Worm (Caenorhabditis elegans): Measurements from ENCODE around the gene Y38C1AA.19.

Gene Y38C1AA.19

DNA sequence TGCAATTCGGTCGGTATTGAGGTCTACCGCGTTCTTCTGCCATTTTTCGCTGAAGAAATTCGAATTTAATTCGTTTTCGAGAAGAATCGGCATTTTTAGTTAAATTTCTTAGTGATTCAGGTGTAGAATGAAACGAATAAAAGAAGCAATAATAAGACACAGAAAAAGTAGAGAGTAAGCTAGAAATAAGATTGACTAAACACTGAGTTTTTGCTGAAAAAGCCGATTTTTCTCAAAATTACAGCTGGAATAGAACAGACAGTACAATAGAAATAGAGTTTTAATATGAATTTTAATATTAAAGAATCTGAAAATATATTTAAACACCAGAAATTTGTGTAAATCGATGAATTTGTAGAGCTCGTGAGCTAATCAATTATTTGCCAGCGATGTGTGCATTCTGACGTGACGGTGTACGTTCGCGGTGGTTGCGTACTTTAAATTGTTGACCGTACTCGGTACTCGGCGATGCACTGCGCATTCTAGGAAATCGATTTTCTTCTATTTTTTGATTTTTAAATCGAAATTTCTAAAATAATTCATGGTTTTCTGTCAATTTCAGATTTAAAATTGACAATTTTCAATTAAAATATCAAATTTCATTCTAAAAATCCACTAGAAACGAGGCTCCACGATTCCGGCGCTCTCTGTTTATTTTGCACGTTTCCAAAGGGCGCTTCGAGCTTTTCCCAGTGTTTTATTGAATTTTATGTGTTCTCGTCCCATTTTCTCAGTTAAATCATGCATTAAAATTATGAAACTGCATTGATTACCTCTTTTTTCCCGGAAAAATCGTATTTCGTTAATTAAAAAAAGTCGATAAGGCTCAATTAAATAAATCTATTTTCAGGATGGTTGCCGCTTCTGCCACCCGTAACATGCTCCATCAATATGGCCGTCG, 33.8 kb upstream of the Y38C1AA.19 start, which contains the start of the genes grld-1 and cox-6C (continued):
- peak; percentile 38 for TF ChIP-seq skn-1 (tag; optimal IDR thresholded peaks at IDR 0.05)
- no peak for TF ChIP-seq zip-4 (GFP tag; optimal IDR thresholded peaks at IDR 0.05)
- peak; percentile 94 to 98 for TF ChIP-seq lsy-2 (tag; optimal IDR thresholded peaks at IDR 0.05)
- TF ChIP-seq snu-23 (GFP tag; optimal IDR thresholded peaks at IDR 0.05), result peak; percentile 83
- no peak for TF ChIP-seq alr-1 (tag; optimal IDR thresholded peaks at IDR 0.05; ENCODE audit: borderline replicate concordance)
- peak; percentile 86 for TF ChIP-seq F16B12.6 (tag; optimal IDR thresholded peaks at IDR 0.05)
- no peak for TF ChIP-seq ztf-4 (tag; optimal IDR thresholded peaks at IDR 0.05)
- TF ChIP-seq irx-1 (tag; optimal IDR thresholded peaks at IDR 0.05), result peak; percentile 48
- peak; percentile 26 for TF ChIP-seq aly-2 (tag; optimal IDR thresholded peaks at IDR 0.05)
- TF ChIP-seq snpc-4 (tag; optimal IDR thresholded peaks at IDR 0.05), result no peak
- TF ChIP-seq elt-3 (tag; optimal IDR thresholded peaks at IDR 0.05), result no peak
- no peak for TF ChIP-seq sox-4 (tag; optimal IDR thresholded peaks at IDR 0.05)
- TF ChIP-seq egl-13 (tag; optimal IDR thresholded peaks at IDR 0.05), result peak; percentile 19
- TF ChIP-seq vab-15 (tag; optimal IDR thresholded peaks at IDR 0.05), result no peak
- no peak for TF ChIP-seq pag-3 (tag; optimal IDR thresholded peaks at IDR 0.05; ENCODE audit: borderline replicate concordance, insufficient read depth)
- TF ChIP-seq fkh-4 (tag; optimal IDR thresholded peaks at IDR 0.05; ENCODE audit: borderline replicate concordance), result no peak
- TF ChIP-seq pax-3 (tag; optimal IDR thresholded peaks at IDR 0.05), result no peak
- TF ChIP-seq pqm-1 (tag; optimal IDR thresholded peaks at IDR 0.05), result no peak
- TF ChIP-seq Y116A8C.19 (tag; optimal IDR thresholded peaks at IDR 0.05; ENCODE audit: borderline replicate concordance), result no peak
- TF ChIP-seq tbx-2 (tag; optimal IDR thresholded peaks at IDR 0.05), result peak; percentile 67
- TF ChIP-seq ztf-11 (tag; optimal IDR thresholded peaks at IDR 0.05), result peak in 1 of 2 experiments; percentile 6
- TF ChIP-seq nhr-237 (tag; optimal IDR thresholded peaks at IDR 0.05), result no peak
- no peak for TF ChIP-seq nhr-76 (tag; optimal IDR thresholded peaks at IDR 0.05)
- TF ChIP-seq ceh-90 (tag; optimal IDR thresholded peaks at IDR 0.05), result no peak
- no peak for TF ChIP-seq C04F5.9 (tag; optimal IDR thresholded peaks at IDR 0.05)
- TF ChIP-seq lin-35 (GFP tag; optimal IDR thresholded peaks at IDR 0.05), result peak; percentile 66 to 71
- no peak for TF ChIP-seq sup-37 (GFP tag; optimal IDR thresholded peaks at IDR 0.05)
- TF ChIP-seq mep-1 (tag; optimal IDR thresholded peaks at IDR 0.05), result peak; percentile 60
- no peak for TF ChIP-seq hlh-17 (GFP tag; optimal IDR thresholded peaks at IDR 0.05; ENCODE audit: borderline replicate concordance)
- TF ChIP-seq egl-27 (tag; optimal IDR thresholded peaks at IDR 0.05), result no peak
- TF ChIP-seq nhr-77 (tag; optimal IDR thresholded peaks at IDR 0.05), result peak; percentile 41
- no peak for TF ChIP-seq sptf-1 (tag; optimal IDR thresholded peaks at IDR 0.05)
- peak in 1 of 2 experiments; percentile 52 for TF ChIP-seq mdl-1 (tag; optimal IDR thresholded peaks at IDR 0.05)
- TF ChIP-seq unc-86 (tag; optimal IDR thresholded peaks at IDR 0.05), result peak; percentile 75
- TF ChIP-seq jun-1 (tag; optimal IDR thresholded peaks at IDR 0.05), result peak; percentile 7
- no peak for TF ChIP-seq lir-3 (tag; optimal IDR thresholded peaks at IDR 0.05; ENCODE audit: poor library complexity)
- peak; percentile 46 to 70 (median 54) for TF ChIP-seq dpl-1 (GFP tag; optimal IDR thresholded peaks at IDR 0.05)
- TF ChIP-seq rnt-1 (tag; optimal IDR thresholded peaks at IDR 0.05), result peak; percentile 45
- TF ChIP-seq fos-1 (tag; optimal IDR thresholded peaks at IDR 0.05), result no peak
- TF ChIP-seq ama-1 (optimal IDR thresholded peaks at IDR 0.05), result no peak
- TF ChIP-seq isw-1 (GFP tag; IDR thresholded peaks at IDR 0.05), result peak; percentile 68
- no peak for TF ChIP-seq lin-39 (tag; optimal IDR thresholded peaks at IDR 0.05)
- no peak for TF ChIP-seq ceh-8 (GFP tag; optimal IDR thresholded peaks at IDR 0.05)
